Fruit fly (Drosophila melanogaster): Measurements from ENCODE around the gene spi.

The spi gene

dm6 chr2L:19537779-19538456 lies 39.2 kb downstream of the spi start, which contains the start of gene CG13082 (continued):
- TF ChIP-seq hbn (GFP tag; IDR thresholded peaks at IDR 0.05; ENCODE audit: partially characterized antibody), result no peak
- no peak for TF ChIP-seq CG1024 (GFP tag; IDR thresholded peaks at IDR 0.05)
- TF ChIP-seq Hey (tag; optimal IDR thresholded peaks at IDR 0.05), result no peak
- no peak for TF ChIP-seq salm (tag; optimal IDR thresholded peaks at IDR 0.05)
- peak in 1 of 3 experiments; percentile 65 for TF ChIP-seq Stat92E (GFP tag; optimal IDR thresholded peaks at IDR 0.05)
- TF ChIP-seq stwl (tag; optimal IDR thresholded peaks at IDR 0.05), result no peak
- peak in 1 of 2 experiments; percentile 9 for TF ChIP-seq dpn (GFP tag; optimal IDR thresholded peaks at IDR 0.05)
- TF ChIP-seq CG10274 (GFP tag; optimal IDR thresholded peaks at IDR 0.05), result no peak
- peak; percentile 55 for TF ChIP-seq Drgx (GFP tag; IDR thresholded peaks at IDR 0.05)
- peak; percentile 65 for TF ChIP-seq zfh1 (GFP tag; IDR thresholded peaks at IDR 0.05)
- TF ChIP-seq Mad (GFP tag; optimal IDR thresholded peaks at IDR 0.05), result peak; percentile 6
- no peak for TF ChIP-seq mld (GFP tag; IDR thresholded peaks at IDR 0.05; ENCODE audit: partially characterized antibody)
- TF ChIP-seq CG2712 (tag; optimal IDR thresholded peaks at IDR 0.05), result peak; percentile 83
- TF ChIP-seq CG12071 (GFP tag; optimal IDR thresholded peaks at IDR 0.05), result no peak
- TF ChIP-seq Hr78 (GFP tag; optimal IDR thresholded peaks at IDR 0.05), result no peak
- TF ChIP-seq YL-1 (GFP tag; optimal IDR thresholded peaks at IDR 0.05), result no peak
- peak; percentile 63 for TF ChIP-seq CG30403 (GFP tag; optimal IDR thresholded peaks at IDR 0.05)
- TF ChIP-seq wdn (GFP tag; IDR thresholded peaks at IDR 0.05), result no peak
- TF ChIP-seq chm (GFP tag; IDR thresholded peaks at IDR 0.05), result no peak
- no peak for TF ChIP-seq Scr (GFP tag; IDR thresholded peaks at IDR 0.05; ENCODE audit: partially characterized antibody)
- TF ChIP-seq CG11247 (GFP tag; IDR thresholded peaks at IDR 0.05), result no peak
- TF ChIP-seq CG7928 (GFP tag; optimal IDR thresholded peaks at IDR 0.05), result no peak
- no peak for TF ChIP-seq CG5953 (GFP tag; IDR thresholded peaks at IDR 0.05)
- peak; percentile 60 for TF ChIP-seq CG10267 (tag; optimal IDR thresholded peaks at IDR 0.05)
- TF ChIP-seq CG18599 (GFP tag; optimal IDR thresholded peaks at IDR 0.05), result peak; percentile 30
- no peak for TF ChIP-seq sc (optimal IDR thresholded peaks at IDR 0.05)
- peak; percentile 61 for TF ChIP-seq sc (GFP tag; optimal IDR thresholded peaks at IDR 0.05)
- TF ChIP-seq ase (GFP tag; IDR thresholded peaks at IDR 0.05), result no peak
- no peak for TF ChIP-seq zen2 (GFP tag; IDR thresholded peaks at IDR 0.05; ENCODE audit: partially characterized antibody)
- peak; percentile 40 for TF ChIP-seq Mes4 (GFP tag; optimal IDR thresholded peaks at IDR 0.05)
- TF ChIP-seq chinmo (GFP tag; IDR thresholded peaks at IDR 0.05; ENCODE audit: partially characterized antibody), result no peak
- TF ChIP-seq scrt (GFP tag; optimal IDR thresholded peaks at IDR 0.05), result no peak
- no peak for TF ChIP-seq kay (GFP tag; optimal IDR thresholded peaks at IDR 0.05)
- TF ChIP-seq CG18011 (GFP tag; optimal IDR thresholded peaks at IDR 0.05), result no peak
- peak; percentile 51; the same call in 1 of the 2 replicates for TF ChIP-seq ara (GFP tag; IDR thresholded peaks at IDR 0.05)
- peak; percentile 33 for TF ChIP-seq CG6654 (GFP tag; optimal IDR thresholded peaks at IDR 0.05)
- TF ChIP-seq CG34376 (GFP tag; optimal IDR thresholded peaks at IDR 0.05), result no peak
- peak; percentile 39 to 51 for TF ChIP-seq chif (GFP tag; optimal IDR thresholded peaks at IDR 0.05)
- TF ChIP-seq fu2 (GFP tag; optimal IDR thresholded peaks at IDR 0.05), result no peak
- TF ChIP-seq sim (GFP tag; IDR thresholded peaks at IDR 0.05), result peak; percentile 4; the same call in 1 of the 2 replicates
- peak; percentile 39 for TF ChIP-seq twi (tag; optimal IDR thresholded peaks at IDR 0.05)
- TF ChIP-seq CG10321 (GFP tag; IDR thresholded peaks at IDR 0.05), result no peak
- TF ChIP-seq Kr (GFP tag; optimal IDR thresholded peaks at IDR 0.05), result no peak
- TF ChIP-seq CG13296 (GFP tag; optimal IDR thresholded peaks at IDR 0.05), result no peak
- TF ChIP-seq B-H2 (GFP tag; optimal IDR thresholded peaks at IDR 0.05), result no peak
- peak; percentile 30 for TF ChIP-seq CG17802 (tag; optimal IDR thresholded peaks at IDR 0.05)
- no peak for TF ChIP-seq hkb (optimal IDR thresholded peaks at IDR 0.05)
- no peak for TF ChIP-seq hkb (GFP tag; IDR thresholded peaks at IDR 0.05)
- TF ChIP-seq org-1 (GFP tag; optimal IDR thresholded peaks at IDR 0.05), result no peak
- TF ChIP-seq CG1602 (GFP tag; optimal IDR thresholded peaks at IDR 0.05), result peak; percentile 24
